Worm (Caenorhabditis elegans): ENCODE results near the gene sre-28.

sre-28 gene

DNA sequence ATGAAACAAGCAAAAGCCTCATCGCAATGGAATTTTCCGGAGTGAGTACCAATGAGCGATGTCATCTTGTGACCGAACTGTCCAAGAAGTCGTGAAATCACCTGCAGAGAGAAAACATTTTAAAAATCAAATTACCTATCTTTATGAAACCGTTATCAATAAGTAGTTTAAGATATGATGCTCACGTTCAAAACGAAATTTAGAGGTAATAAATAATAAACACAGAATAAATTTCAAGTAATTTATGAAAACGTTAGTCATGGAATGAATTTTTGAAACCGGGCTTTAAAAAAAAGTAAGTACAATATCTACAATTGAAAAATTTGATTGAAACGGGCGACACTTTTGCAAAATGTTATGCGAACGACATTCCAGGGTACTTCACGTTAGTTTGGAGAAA, 43.5 kb downstream of the sre-28 start, which contains the start of gene C27H6.8:
Gene C27H6.8, minus strand, starts transcription at position 101 of the 400 bp plus-strand sequence.
- no peak for TF ChIP-seq nhr-237 (tag; optimal IDR thresholded peaks at IDR 0.05)
- TF ChIP-seq ZK546.5 (tag; optimal IDR thresholded peaks at IDR 0.05), result no peak
- no peak for TF ChIP-seq Y55F3AM.14 (GFP tag; optimal IDR thresholded peaks at IDR 0.05)
- TF ChIP-seq egl-27 (tag; optimal IDR thresholded peaks at IDR 0.05), result no peak
- TF ChIP-seq nhr-23 (tag; optimal IDR thresholded peaks at IDR 0.05), result no peak
- TF ChIP-seq fos-1 (tag; optimal IDR thresholded peaks at IDR 0.05), result no peak
- TF ChIP-seq ztf-11 (tag; optimal IDR thresholded peaks at IDR 0.05), result no peak
- TF ChIP-seq peb-1 (tag; optimal IDR thresholded peaks at IDR 0.05), result no peak
- TF ChIP-seq lin-11 (tag; optimal IDR thresholded peaks at IDR 0.05), result no peak
- no peak for TF ChIP-seq nhr-21 (tag; optimal IDR thresholded peaks at IDR 0.05)
- TF ChIP-seq nhr-10 (tag; optimal IDR thresholded peaks at IDR 0.05), result no peak
- no peak for TF ChIP-seq zag-1 (tag; optimal IDR thresholded peaks at IDR 0.05)
- no peak for TF ChIP-seq skn-1 (tag; optimal IDR thresholded peaks at IDR 0.05)
- no peak for TF ChIP-seq unc-55 (GFP tag; optimal IDR thresholded peaks at IDR 0.05)
- no peak for TF ChIP-seq elt-1 (tag; optimal IDR thresholded peaks at IDR 0.05)
- TF ChIP-seq ztf-4 (tag; optimal IDR thresholded peaks at IDR 0.05), result no peak
- TF ChIP-seq sma-9 (GFP tag; optimal IDR thresholded peaks at IDR 0.05), result no peak
- TF ChIP-seq sma-9 (tag; optimal IDR thresholded peaks at IDR 0.05), result no peak
- TF ChIP-seq nhr-25 (tag; optimal IDR thresholded peaks at IDR 0.05), result no peak

DNA sequence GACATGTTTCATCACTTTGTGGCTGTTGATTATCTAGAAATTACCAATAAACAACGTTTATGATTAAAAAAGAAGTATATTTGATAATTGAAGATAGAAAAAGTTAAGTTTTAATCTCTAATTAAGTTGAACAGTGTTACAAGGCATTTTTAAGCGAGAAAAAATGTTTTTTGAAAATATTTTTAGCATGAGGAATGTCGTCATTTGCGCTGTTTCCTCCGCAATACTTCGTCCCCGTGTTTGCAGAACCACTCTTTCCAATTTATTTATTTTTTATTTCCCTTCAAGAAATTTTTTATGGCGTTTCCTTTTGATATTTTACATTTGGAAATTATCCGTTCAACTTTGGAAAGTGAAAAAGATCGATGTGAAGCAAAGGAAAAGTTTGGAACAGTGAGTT, 47.4 kb downstream of the sre-28 start, which contains the start of the genes rde-1 and trpp-6:
Gene rde-1, minus strand, starts transcription at position 33 of the 400 bp plus-strand sequence.
Gene trpp-6, plus strand, starts transcription at position 286 of the 400 bp plus-strand sequence.
- no peak for TF ChIP-seq nhr-12 (tag; optimal IDR thresholded peaks at IDR 0.05)
- TF ChIP-seq nhr-23 (tag; optimal IDR thresholded peaks at IDR 0.05), result no peak
- TF ChIP-seq egl-27 (tag; optimal IDR thresholded peaks at IDR 0.05), result no peak
- TF ChIP-seq mdl-1 (tag; optimal IDR thresholded peaks at IDR 0.05), result no peak
- TF ChIP-seq skn-1 (tag; optimal IDR thresholded peaks at IDR 0.05), result no peak
- TF ChIP-seq C34F6.9 (tag; optimal IDR thresholded peaks at IDR 0.05), result peak; percentile 35
- no peak for TF ChIP-seq lin-13 (GFP tag; optimal IDR thresholded peaks at IDR 0.05)
- peak; percentile 15 for TF ChIP-seq gmeb-1 (tag; optimal IDR thresholded peaks at IDR 0.05)
- TF ChIP-seq sma-9 (GFP tag; optimal IDR thresholded peaks at IDR 0.05), result no peak
- no peak for TF ChIP-seq sma-9 (tag; optimal IDR thresholded peaks at IDR 0.05)
- no peak for TF ChIP-seq peb-1 (tag; optimal IDR thresholded peaks at IDR 0.05)
- TF ChIP-seq nhr-6 (tag; optimal IDR thresholded peaks at IDR 0.05), result no peak
- TF ChIP-seq unc-55 (GFP tag; optimal IDR thresholded peaks at IDR 0.05), result peak; percentile 55
- TF ChIP-seq fos-1 (tag; optimal IDR thresholded peaks at IDR 0.05), result no peak
